Worm (Caenorhabditis elegans): ENCODE results near the gene K08F4.12.

DNA sequence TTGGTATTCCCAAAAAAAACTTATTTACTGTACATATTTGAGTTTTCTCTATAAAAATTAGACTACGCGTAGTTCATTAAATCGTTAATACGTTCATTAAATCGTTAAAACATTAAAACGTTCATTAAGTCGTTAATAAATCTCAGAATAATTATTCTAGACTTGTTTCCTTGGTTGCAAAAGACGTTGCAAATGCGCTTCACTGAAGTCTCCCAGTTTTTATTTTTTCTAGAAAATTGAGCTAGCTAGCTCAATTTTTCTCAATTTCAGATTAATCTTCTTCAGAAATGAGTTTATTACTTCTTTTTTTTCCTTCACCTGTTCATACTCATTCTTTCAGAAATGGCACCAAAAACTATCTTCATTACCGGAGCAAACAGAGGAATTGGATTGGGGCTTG lies 7.0 kb downstream of the K08F4.12 start:
- TF ChIP-seq nfya-1 (tag; optimal IDR thresholded peaks at IDR 0.05; ENCODE audit: borderline replicate concordance, insufficient read depth) (no peak), repo-1 (tag; optimal IDR thresholded peaks at IDR 0.05) (no peak)
